Fruit fly (Drosophila melanogaster) whole organism, larva: ENCODE results near the gene CG31021.

Experiments used
- noc ChIP-seq: fragments of 200-800 bp; sonication (Bioruptor generic); optimal IDR thresholded peaks from 3 replicates; lab custom pipeline; 2019; ENCODE audit warnings: missing biosample characterization, mild to moderate bottlenecking, missing genetic modification characterization, moderate library complexity

Gene CG31021

DNA sequence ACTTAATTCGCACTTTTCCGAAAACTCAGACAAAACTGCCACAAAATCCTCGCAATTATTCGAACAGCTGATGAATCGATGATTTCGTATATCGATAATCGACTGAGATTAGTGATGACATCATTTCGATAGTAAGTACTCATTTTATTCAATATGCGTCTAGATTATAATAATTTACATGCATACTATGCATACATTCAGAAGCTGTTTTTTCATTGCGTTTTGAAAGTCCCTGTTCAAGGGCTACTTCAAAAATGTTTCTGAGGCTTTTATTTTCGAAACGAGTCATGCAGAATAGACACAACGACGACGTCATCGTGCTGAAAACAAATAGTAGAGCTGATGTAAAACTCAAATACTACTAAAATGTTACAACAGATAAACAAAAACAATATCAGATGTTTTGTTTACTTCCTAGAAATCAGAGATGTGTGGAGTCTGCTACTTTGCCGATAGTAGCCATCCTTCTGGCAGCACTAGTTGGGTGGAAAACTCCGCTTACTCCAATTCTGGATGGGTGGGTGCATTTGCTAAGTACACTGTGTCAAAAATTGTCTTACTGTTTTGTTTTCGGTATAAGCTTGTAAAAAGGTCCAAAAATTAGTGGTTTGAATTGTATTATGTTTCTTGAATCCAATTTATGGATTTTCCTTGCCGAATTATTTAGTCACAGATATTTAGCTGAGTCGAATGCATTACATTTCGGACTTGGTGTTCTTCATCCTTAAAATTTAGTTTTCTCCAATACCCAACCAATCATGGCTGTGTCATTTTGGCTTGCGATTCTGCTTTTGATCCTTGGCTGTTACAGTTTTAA is at the start of gene CG31021, which contains the start of gene CG2246:
CG31021 (plus strand) TSS at position 767 of the 817 bp plus-strand sequence.
CG2246 (minus strand) TSS at position 50 of the 817 bp plus-strand sequence.
- no peak for TF ChIP-seq noc (tag; lab: Kevin White, UChicago)

DNA sequence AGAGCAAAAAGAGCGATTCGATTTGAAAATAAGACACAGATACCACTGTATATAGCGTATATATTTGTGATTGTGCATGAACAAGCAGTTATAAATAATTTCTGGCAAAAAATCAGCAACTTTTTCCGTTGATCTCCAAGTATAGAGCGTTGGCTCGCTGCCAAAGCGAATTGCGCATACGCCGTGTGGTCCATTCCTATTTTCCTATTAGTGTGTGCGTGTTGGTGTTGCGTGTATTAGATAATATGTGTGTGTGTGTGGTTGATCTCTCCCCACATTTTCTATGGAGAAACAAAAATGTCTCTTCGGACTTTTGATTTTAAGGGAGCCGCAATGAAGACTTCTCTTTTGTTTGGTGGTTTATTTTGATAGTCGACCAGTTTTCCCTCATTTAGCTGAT is 49.5 kb upstream of the CG31021 start:
- no peak for TF ChIP-seq noc (tag; lab: Kevin White, UChicago)

DNA sequence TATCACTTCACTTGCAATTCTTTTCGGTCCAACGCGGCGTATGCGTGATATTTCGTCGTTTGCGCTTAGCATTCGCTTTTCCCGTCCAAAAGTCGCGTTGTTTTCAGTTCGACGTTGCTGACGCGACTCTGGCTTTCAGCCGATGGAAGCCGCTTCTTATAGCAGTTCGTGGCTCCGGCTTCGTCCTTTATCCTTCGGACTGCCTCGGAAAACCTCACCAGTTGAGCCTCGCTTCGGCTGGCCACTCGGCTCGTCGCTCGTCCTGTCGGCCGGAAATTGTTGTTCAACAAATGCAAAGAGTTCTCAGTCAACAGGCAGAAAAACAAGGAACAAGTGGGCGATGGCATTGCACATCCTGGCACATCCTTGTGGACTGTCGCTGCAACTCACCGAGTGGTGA is 41.9 kb upstream of the CG31021 start, which contains the start of gene CG34155:
CG34155 (minus strand) TSS at position 130 of the 400 bp plus-strand sequence.
- no peak for TF ChIP-seq noc (tag; lab: Kevin White, UChicago)

DNA sequence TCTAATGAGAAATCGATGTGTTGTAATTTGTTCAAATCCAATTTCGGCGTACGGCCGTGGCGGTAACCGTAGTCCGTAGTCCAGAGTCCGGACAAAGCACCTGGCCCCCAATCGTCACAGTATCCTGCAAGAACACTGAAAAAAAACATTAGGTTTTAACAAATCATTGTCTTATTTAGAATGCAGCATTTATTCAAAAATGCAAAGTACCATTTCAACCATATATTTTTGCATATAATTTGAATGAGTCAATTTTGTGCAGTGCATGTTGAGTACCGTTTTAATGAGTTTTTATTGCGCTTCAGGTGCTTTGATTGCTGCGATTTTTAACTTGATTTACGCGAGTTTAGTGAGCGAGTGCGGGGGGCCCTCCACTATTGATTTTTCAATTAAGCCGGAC is 40.8 kb upstream of the CG31021 start:
- TF ChIP-seq noc (tag; lab: Kevin White, UChicago), result no peak

DNA sequence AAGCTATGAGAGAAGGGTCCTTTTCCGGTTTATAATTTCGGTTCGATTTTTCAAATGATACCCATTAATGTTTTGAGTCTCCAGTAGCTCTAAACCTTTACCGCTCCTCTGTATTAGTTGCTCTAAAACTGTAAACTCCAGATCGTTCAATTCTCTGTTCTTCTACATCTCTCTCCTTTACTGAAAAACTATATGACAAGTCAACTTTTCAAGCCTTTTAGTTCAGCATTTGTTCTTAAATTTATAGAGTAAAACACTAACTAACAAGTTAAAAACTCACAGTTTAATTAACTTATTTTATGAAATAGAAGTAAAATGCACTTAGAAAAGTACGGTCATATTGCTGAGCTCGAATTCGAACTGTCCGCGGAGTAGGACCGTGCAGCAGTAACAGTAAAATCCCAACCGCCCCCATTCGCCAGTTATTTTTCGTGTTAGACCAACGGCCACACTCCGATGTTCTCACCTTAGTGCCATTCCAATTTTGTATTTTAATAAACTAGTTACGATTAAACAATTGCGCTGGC is 39.2 kb upstream of the CG31021 start:
- TF ChIP-seq noc (tag; lab: Kevin White, UChicago), result no peak

DNA sequence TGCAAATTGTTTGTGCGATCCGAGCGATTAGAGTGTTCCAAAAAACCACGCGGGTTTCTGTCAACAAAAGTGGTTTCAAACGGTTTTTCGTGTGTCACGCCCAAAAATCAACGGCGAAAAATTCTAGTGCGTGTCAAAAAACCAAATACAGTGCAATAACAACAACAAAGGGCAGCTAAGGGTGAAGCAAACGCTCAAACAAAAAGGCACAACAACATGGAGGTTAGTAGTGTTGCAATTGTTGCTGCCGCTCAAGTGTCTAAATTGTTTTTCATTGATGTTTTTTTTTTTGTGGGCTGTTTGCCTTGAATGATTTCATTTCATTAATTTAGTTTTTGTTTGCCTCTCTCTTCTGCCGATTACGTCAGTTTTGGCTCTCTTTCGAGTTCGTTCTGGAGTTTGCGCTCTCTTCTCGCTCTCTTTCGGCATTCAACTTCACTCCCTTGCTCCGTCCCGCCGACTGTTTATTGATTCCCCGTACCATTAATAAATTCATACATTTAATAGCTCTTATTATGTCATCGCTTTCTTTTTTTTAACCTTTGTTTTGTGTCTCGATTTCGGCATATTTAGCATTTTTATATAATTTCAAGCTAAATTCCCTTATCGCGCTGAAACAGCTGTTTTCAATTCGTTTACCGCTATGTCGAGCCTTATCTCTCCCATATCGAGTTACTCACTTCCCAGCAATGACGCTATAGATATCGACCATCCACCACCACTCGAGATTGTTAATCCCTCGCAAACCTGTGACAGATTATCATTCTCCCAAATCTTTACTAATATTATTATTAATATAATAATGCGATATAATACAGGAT is 38.5 kb upstream of the CG31021 start:
- no peak for TF ChIP-seq noc (tag; lab: Kevin White, UChicago)

DNA sequence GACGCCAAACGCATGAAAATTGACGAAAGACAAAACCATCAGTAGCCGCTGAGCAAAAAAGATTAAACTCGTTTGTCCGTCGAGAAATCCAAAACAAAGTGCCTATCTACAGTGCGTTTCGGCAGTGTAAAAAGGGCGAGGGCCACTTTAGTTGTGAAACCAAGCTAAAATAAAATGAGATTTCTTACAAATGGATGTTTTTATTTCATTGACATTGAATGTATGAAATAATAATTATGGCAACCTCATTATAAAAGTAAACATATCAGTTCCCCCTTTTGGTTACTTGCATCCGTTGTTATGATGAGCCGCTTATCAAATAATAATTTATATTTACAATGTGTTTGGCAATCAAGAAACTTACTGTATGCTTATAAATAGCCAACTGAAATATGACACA is 37.5 kb upstream of the CG31021 start:
- peak; percentile 29 for TF ChIP-seq noc (tag; lab: Kevin White, UChicago)

DNA sequence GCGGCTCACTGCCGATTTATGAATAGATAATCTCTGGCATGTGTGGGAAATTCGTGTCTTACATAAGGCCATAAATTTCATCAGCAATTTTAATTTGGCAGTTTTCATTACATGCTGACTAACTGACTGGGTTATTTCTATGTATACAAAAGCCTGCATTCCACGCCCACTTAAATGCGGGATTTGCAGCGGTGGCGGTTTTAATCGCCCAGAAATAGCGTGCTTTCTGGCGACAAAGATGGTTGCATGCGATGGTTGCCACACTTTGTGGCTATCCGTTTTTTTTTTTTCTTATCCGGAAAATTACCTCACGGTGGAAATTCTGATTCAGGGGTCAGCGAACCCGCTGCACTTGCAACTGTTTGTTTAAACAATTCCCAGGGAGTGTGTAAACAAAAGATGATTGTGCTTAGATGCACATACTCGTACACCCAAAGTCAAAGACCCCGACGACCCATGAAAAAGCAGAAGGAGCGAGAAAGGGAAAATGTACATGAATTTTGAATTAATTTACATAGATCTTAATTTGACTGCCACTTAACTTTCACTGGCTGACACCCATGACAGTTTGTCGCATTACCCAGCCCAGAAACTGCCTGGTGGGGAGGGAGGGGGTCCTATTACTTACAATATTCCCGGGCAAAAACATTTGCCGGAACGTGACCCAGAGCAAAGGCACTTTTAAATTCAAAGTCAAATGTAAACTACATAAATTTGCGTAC is 35.7 kb upstream of the CG31021 start:
- TF ChIP-seq noc (tag; lab: Kevin White, UChicago), result no peak

DNA sequence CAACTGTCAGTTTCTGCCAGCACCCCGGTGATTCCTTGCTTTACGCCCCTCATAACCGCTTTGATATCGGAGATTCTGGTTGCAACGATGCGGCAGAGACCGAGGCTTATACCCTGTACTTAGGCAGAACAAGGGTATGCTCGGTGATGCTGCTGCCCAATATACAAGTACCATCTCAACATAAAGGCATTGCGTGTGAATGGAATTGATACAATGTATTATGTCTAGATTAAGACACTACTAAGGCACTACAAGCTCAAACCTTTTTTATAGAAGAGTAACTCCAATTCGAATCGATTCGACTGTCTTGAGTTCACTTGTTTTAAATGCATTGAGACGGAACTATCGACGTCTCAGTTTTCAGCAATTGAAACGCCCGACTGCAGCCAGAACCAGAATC is 34.8 kb upstream of the CG31021 start:
- TF ChIP-seq noc (tag; lab: Kevin White, UChicago), result no peak

DNA sequence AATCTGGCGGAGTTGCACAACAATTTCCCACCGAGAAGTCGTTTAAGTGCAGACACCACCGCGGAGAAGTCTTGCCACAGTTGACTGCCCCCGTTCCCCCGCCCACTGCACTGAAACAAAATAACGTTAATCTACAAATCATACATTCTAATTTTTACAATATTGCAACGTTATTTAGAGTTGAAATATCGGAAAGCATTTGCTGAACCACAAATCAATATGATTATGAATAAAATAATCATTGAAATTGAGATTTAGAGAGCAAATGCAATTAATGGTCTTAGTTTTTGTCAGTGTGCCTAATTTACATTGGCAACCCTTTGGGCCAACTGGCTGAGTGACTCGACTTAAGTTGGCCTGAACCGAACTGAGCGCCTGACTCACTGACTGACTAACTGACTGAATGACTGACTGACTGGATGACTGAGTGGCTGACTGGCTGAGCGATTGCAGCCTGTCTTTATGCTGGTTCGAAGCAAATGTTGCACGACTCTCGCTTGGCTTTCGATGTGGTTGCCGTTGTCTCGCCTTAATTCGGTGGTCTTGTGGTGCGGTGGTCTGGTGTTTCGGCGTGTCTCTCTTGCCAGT is 31.4 kb upstream of the CG31021 start:
- TF ChIP-seq noc (tag; lab: Kevin White, UChicago), result no peak

DNA sequence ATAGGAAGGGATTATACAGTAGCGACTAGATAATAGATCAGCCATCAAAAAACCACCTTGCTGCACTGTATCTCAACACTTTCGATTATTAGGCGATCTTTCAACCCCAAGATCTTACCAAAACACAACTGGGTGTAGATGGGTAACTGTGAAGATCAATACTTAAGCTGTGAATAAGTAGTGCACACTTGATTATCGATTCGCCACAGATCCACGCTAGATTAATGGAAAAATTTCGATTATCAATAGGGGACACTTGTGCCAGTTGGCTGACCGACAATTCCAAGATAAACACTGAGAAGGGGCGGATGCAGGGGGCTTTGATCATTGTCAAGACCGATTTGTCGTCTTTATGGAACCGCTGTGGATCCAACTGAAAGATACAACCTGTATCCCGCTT is 22.9 kb upstream of the CG31021 start, which contains the start of gene CG9702:
CG9702 (plus strand) TSS at position 301 of the 400 bp plus-strand sequence.
- no peak for TF ChIP-seq noc (tag; lab: Kevin White, UChicago)

DNA sequence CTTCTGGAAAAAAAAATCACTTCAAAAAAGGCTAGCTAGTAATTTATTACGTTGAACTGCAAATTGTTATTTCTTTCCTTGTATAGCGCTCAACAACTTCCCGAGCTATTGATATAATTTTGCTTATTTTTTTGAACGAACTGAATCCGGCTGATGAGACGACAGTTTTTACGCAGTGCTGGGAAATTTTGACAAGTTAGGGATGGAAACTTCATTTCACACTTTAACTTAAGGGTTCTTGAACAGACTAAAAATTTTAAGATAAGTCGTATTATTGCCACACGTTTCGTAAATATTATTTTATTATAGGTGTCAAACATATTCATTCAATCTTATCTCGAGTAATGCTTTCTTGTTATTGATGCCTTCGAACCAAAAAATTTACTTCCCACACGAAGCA is 18.5 kb upstream of the CG31021 start, which contains the start of gene Rpt6R:
Rpt6R (minus strand) TSS at position 156 of the 400 bp plus-strand sequence.
- no peak for TF ChIP-seq noc (tag; lab: Kevin White, UChicago)

DNA sequence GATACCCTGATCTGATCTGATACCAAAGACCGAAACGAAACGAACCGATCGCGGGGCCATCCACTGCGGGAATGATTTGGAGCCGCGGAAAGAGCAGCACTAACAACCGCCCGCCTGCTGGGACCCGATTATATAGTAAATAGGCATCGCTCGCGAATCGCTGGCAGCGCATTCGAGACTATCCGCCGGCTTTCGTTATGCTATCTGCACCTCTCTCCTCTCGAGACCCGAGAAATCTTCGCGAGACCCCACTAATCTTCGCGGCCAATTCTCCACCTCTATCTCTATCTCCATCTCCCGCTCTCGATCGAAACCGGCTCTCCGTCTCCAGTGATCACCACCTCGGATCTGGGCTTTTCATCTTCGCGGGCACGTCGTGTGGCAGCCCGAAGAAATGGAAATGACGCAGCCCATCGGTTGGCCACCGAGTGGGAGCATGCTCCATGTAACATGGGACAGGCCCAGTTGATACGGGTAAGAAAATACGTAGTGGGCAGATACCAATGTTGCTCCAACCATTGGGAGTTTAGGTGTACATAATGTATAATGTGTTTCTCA is 14.7 kb upstream of the CG31021 start, which contains the start of gene CG9717:
CG9717 (minus strand) TSS at position 107 of the 558 bp plus-strand sequence.
- TF ChIP-seq noc (tag; lab: Kevin White, UChicago), result no peak

DNA sequence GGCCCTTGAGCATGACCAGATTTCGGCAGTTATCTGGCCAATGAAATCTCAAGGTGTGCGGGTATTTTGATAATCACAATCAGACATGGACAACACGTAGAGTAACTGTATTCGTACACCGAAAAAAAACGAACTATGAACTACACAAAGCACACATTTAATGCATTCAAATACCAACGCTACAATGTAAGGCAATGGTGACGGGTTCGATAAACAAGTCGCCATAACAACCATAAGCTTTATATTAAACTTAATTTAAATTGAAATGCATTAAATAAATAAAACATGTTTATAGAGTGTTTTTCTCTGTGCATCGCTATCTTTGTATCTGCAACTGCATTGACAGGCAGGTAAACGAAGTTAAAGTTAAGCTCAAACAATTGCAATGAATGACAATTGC is 11.8 kb upstream of the CG31021 start:
- no peak for TF ChIP-seq noc (tag; lab: Kevin White, UChicago)
